Fruit fly (Drosophila melanogaster) whole organism, pupa: ENCODE results near the gene Uros1.

Experiments used
- CG10348 ChIP-seq: fragments of 200-800 bp; sonication (Bioruptor generic); IDR thresholded peaks from 2 replicates; pipeline ENCODE4 v1.3.6; 2022; ENCODE audit warnings: missing biosample characterization, missing genetic modification characterization
- CG12605 ChIP-seq: fragments of 200-800 bp; sonication (Bioruptor generic); IDR thresholded peaks from 2 replicates; pipeline ENCODE4 v1.3.6; 2022; ENCODE audit warnings: missing biosample characterization, missing genetic modification characterization
- CG13204 ChIP-seq: fragments of 200-800 bp; sonication (Bioruptor generic); optimal IDR thresholded peaks from 2 replicates; lab custom pipeline; 2018; ENCODE audit warnings: missing biosample characterization, mild to moderate bottlenecking, missing genetic modification characterization, moderate library complexity
- CG14655 ChIP-seq: fragments of 200-800 bp; sonication (Bioruptor generic); optimal IDR thresholded peaks from 3 replicates; lab custom pipeline; 2017; ENCODE audit warnings: mild to moderate bottlenecking, missing biosample characterization, missing genetic modification reagents, missing genetic modification characterization
- CG15710 ChIP-seq: fragments of 200-800 bp; sonication (Bioruptor generic); optimal IDR thresholded peaks from 2 replicates; lab custom pipeline; 2018; ENCODE audit warnings: missing biosample characterization, mild to moderate bottlenecking, missing genetic modification characterization, moderate library complexity
- CG17806 ChIP-seq: fragments of 200-800 bp; sonication (Bioruptor generic); optimal IDR thresholded peaks from 2 replicates; lab custom pipeline; 2018; ENCODE audit warnings: missing biosample characterization, mild to moderate bottlenecking, missing genetic modification characterization, moderate library complexity
- CG32121 ChIP-seq: fragments of 200-800 bp; sonication (Bioruptor generic); IDR thresholded peaks from 2 replicates; pipeline ENCODE4 v1.3.6; 2022; ENCODE audit warnings: missing biosample characterization, missing genetic modification characterization
- CG34367 ChIP-seq: fragments of 200-800 bp; sonication (Bioruptor generic); optimal IDR thresholded peaks from 2 replicates; lab custom pipeline; 2018; ENCODE audit warnings: missing biosample characterization, mild to moderate bottlenecking, missing genetic modification characterization
- CG4496 ChIP-seq: fragments of 200-800 bp; sonication (Bioruptor generic); IDR thresholded peaks from 3 replicates; pipeline ENCODE4 v1.3.6; 2022; ENCODE audit warnings: missing biosample characterization, missing genetic modification characterization
- CG8159 ChIP-seq: fragments of 200-800 bp; sonication (Bioruptor generic); optimal IDR thresholded peaks from 3 replicates; lab custom pipeline; 2018; ENCODE audit warnings: missing biosample characterization, mild to moderate bottlenecking, missing genetic modification characterization, moderate library complexity
- CG9948 ChIP-seq: fragments of 200-800 bp; sonication (Bioruptor generic); optimal IDR thresholded peaks from 2 replicates; lab custom pipeline; 2018; ENCODE audit warnings: missing biosample characterization, mild to moderate bottlenecking, missing genetic modification characterization, moderate library complexity
- D1 ChIP-seq: fragments of 200-800 bp; sonication (Bioruptor generic); optimal IDR thresholded peaks from 2 replicates; lab custom pipeline; 2018; ENCODE audit warnings: missing biosample characterization, mild to moderate bottlenecking, missing genetic modification characterization, moderate library complexity
- EcR ChIP-seq: fragments of 200-800 bp; sonication (Bioruptor generic); optimal IDR thresholded peaks from 3 replicates; lab custom pipeline; 2019; ENCODE audit warnings: missing biosample characterization, missing genetic modification characterization, mild to moderate bottlenecking, moderate library complexity, missing genetic modification reagents
- Ets98B ChIP-seq: fragments of 200-800 bp; sonication (Bioruptor generic); IDR thresholded peaks from 2 replicates; pipeline ENCODE4 v1.3.6; 2022; ENCODE audit warnings: missing biosample characterization, missing genetic modification characterization
- Pif1A ChIP-seq: fragments of 200-800 bp; sonication (Bioruptor generic); optimal IDR thresholded peaks from 3 replicates; lab custom pipeline; 2016; ENCODE audit warnings: missing biosample characterization, missing genetic modification characterization
- Pif1B ChIP-seq: fragments of 200-800 bp; sonication (Bioruptor generic); optimal IDR thresholded peaks from 3 replicates; lab custom pipeline; 2016; ENCODE audit warnings: missing biosample characterization, missing genetic modification characterization
- Snoo ChIP-seq: fragments of 200-800 bp; sonication (Bioruptor generic); optimal IDR thresholded peaks from 3 replicates; lab custom pipeline; 2017; ENCODE audit warnings: missing biosample characterization, mild to moderate bottlenecking, missing genetic modification characterization, inconsistent platforms
- fd96Ca ChIP-seq: fragments of 200-800 bp; sonication (Bioruptor generic); IDR thresholded peaks from 3 replicates; pipeline ENCODE4 v1.3.6; 2022; ENCODE audit warnings: missing biosample characterization, missing genetic modification characterization
- gl ChIP-seq: fragments of 200-800 bp; sonication (Bioruptor generic); optimal IDR thresholded peaks from 2 replicates; lab custom pipeline; 2018; ENCODE audit warnings: missing biosample characterization, mild to moderate bottlenecking, missing genetic modification characterization
- rn ChIP-seq: fragments of 200-800 bp; sonication (Bioruptor generic); IDR thresholded peaks from 2 replicates; pipeline ENCODE4 v1.3.6; 2022; ENCODE audit warnings: missing biosample characterization, missing genetic modification characterization

Gene Uros1

DNA sequence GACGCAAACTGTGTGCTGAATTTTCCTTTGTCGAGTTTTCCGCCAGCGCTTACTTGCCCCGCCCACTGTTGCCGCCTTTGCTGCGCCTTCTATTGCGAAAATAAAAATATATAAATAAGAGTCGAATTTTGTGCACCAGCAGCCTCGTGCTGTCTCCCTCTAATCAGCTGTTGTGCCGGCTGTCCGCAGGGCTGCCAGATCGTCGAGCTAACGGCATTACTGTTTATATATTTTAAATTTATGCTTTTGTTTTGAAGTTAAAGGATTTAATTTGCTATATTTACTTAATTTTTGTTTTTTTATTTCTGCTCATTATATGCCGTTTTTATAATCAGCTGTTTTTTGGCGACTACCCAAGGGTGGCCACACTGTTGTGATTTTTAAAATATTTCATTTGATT is at the start of gene Uros1:
Gene Uros1 (minus strand): TSS at position 171 of the 400 bp plus-strand sequence.
- no peak for TF ChIP-seq CG17806 (tag; lab: Kevin White, UChicago)
- no peak for TF ChIP-seq CG9948
- TF ChIP-seq rn (GFP tag; lab: Robert Waterston, UW): no peak
- peak; percentile 59; the same call in 2 of the 3 replicates for TF ChIP-seq CG4496 (GFP tag; lab: Robert Waterston, UW)
- TF ChIP-seq CG12605 (GFP tag; lab: Robert Waterston, UW): 0 out of 2 replicates have a peak, but pooled peaks have one; percentile 25
- peak; percentile 15 for TF ChIP-seq Pif1B (GFP tag; lab: Kevin White, UChicago)
- TF ChIP-seq D1 (tag; lab: Kevin White, UChicago): no peak

DNA sequence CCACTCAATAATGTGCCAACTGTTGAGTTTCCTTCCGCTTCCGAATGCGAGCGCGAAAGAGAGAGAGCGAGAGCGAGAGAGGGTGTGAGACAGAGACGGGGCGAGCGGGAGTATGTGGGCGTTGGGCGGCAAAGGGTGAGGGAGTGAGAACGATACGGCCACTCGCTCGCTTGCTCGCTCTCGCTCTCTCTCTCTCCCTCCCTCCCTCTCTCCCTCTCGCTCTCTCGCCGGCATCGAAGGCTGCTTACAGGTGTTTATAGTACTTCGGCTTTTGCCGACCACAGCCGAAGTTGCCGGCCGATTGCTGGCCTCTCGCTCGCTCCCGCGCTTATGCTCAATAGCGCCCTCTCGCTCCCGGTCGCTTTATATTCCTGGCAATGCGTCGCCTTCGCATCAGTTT is 24.7 kb upstream of the Uros1 start:
- TF ChIP-seq gl (tag; lab: Kevin White, UChicago): no peak
- TF ChIP-seq CG32121 (GFP tag; lab: Robert Waterston, UW): peak; percentile 37; the same call in 1 of the 2 replicates
- peak; percentile 82 for TF ChIP-seq CG12605 (GFP tag; lab: Robert Waterston, UW)
- 0 out of 3 replicates have a peak, but pooled peaks have one; percentile 19 for TF ChIP-seq CG4496 (GFP tag; lab: Robert Waterston, UW)
- TF ChIP-seq CG13204 (GFP tag; lab: Kevin White, UChicago): peak; percentile 69
- no peak for TF ChIP-seq fd96Ca (GFP tag; lab: Robert Waterston, UW)
- TF ChIP-seq CG10348 (GFP tag; lab: Robert Waterston, UW): no peak

DNA sequence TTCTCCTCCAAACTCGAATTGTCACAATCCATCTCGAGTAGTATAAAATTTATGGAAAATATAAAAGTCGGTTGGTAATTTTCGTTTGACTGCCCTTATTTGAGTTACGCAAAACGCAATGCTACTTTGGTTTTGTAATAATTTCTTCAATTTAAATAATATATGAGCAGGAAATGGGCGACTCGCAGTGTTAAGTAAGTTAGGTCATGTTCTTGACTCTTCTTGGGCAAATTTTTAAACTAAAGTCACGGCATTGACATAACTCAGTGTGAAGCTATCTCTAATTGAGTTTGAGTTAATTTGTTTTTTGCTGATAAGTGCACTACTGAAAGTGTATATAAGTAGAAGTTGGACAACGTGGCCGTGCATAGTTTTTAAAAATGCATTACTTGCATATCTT is 23.5 kb upstream of the Uros1 start, which contains the start of the genes CG12661 and CG43255:
Gene CG12661 (minus strand): TSS at position 101 of the 400 bp plus-strand sequence.
Gene CG43255 (plus strand): TSS at position 374 of the 400 bp plus-strand sequence.
- TF ChIP-seq Ets98B (GFP tag; lab: Robert Waterston, UW): no peak
- TF ChIP-seq Pif1A (GFP tag; lab: Kevin White, UChicago): no peak
- TF ChIP-seq CG8159 (tag; lab: Kevin White, UChicago): no peak
- no peak for TF ChIP-seq CG15710 (tag; lab: Kevin White, UChicago)
- no peak for TF ChIP-seq D1 (tag; lab: Kevin White, UChicago)
- TF ChIP-seq Pif1B (GFP tag; lab: Kevin White, UChicago): no peak
- TF ChIP-seq CG14655: no peak
- TF ChIP-seq CG12605 (GFP tag; lab: Robert Waterston, UW): no peak
- no peak for TF ChIP-seq CG10348 (GFP tag; lab: Robert Waterston, UW)
- TF ChIP-seq gl (tag; lab: Kevin White, UChicago): no peak

DNA sequence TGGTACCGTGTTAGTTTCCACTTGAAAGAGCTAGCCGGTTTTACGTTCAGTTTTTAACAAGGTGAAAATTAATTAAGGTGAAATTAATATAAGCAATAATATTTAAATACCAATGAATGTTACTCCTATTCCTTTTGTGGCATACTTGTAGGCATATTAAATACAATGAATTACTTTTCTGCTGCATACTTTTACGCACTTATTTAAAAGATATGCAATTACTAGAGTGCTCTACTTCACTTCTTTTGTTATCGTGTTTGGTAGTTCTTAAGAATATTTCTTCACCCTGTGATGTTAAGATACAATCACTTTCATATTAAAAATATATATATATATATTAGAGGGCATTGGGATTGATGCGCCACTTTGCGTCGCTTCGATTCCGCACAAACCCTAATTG is 11.8 kb upstream of the Uros1 start:
- TF ChIP-seq EcR: no peak

DNA sequence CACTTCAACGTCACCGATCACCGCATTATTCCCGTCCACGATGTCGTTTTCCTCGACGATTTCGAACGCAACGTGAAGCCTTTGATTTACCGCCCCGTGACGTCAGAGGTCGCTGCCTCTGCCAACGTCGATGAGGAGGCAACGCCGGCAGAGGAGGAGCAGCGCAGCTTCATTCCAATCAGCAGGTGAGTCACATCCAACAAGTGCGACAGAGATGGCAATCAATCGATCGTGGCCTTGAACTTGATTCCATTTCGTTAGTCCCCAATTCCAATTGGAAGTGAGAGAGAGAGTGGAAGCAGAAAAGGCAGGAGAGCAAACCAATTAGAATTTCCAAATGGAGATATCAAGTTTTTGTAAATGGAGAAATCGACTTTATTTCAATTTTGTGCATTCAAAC is 8.1 kb upstream of the Uros1 start:
- TF ChIP-seq CG10348 (GFP tag; lab: Robert Waterston, UW): no peak
- TF ChIP-seq CG17806 (tag; lab: Kevin White, UChicago): no peak
- TF ChIP-seq CG32121 (GFP tag; lab: Robert Waterston, UW): no peak
- TF ChIP-seq CG9948: no peak
- no peak for TF ChIP-seq CG14655
- TF ChIP-seq, all 21 proteins: peak for 0

DNA sequence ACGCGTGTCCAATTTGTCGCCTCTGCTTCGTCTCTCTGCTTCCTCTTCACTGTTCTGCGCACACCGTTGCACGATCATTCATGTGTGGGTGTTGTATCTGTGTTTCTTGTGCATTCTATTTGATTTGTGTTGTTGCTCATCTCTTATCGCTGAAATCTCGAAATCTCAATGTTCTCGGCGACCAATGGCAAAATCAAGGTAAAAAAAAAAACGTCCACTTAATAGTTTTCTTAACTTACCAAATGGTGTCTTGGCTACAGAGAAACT is 7.4 kb upstream of the Uros1 start:
- TF ChIP-seq fd96Ca (GFP tag; lab: Robert Waterston, UW) (no peak), CG17806 (tag; lab: Kevin White, UChicago) (no peak), CG12605 (GFP tag; lab: Robert Waterston, UW) (no peak)

DNA sequence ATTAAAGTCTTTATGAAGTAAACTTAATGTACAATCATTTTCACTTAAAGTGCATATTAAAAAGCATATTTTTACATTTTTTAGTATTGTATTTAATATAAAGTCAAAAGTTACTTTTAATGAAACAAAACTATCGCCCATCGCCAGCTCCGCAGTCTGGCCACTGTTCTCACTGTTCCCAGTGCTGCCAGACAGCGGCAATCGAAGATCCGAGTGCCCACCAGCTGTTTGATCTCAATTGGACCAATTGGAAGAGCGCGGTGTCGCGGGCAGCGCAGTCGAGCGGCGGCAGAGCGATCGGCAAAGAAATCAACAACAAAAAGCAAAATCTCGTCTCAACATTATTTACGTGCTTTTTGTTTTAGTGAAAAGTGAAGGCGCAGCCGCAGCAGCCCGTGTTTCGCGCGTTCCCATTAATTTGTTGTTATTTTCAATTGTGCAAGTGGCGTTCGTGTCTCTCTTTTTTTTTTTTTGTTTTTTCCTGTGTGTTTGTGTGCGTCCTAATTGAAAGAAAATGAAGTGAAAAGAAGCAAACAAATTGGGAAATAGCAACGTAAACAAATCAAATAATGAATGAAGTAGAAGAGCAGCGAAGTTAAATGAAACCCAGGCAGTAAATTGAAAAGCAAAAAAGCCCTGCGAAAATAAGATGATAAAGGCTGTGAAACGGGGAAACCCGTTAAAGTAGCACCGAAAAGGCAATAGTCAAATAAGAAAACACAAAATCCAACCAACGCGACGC is 6.9 kb upstream of the Uros1 start, which contains the start of gene rdgA:
Gene rdgA (plus strand): TSS at position 264 of the 742 bp plus-strand sequence.
- TF ChIP-seq CG12605 (GFP tag; lab: Robert Waterston, UW) (no peak), CG32121 (GFP tag; lab: Robert Waterston, UW) (peak; percentile 36; the same call in 1 of the 2 replicates), gl (tag; lab: Kevin White, UChicago) (no peak), Pif1B (GFP tag; lab: Kevin White, UChicago) (no peak), CG34367 (tag; lab: Kevin White, UChicago) (no peak), CG13204 (GFP tag; lab: Kevin White, UChicago) (no peak), Snoo (tag; lab: Kevin White, UChicago) (no peak), Ets98B (GFP tag; lab: Robert Waterston, UW) (peak; percentile 33; the same call in 1 of the 2 replicates), CG4496 (GFP tag; lab: Robert Waterston, UW) (peak; percentile 68)
- TF ChIP-seq, all 21 proteins: peak for 3
